Worm (Caenorhabditis elegans) whole organism, early embryonic: ENCODE measurements around the gene lido-6.

ENCODE experiments used
- B0310.2 ChIP-seq: sonication (generic microtip); optimal IDR thresholded peaks from 2 replicates; lab custom pipeline; 2016; ENCODE audit warnings: mild to moderate bottlenecking, missing genetic modification characterization, missing compliant biosample characterization
- ama-1 ChIP-seq: fragments of 150-350 bp; optimal IDR thresholded peaks from 2 replicates; lab custom pipeline; 2014

- TF ChIP-seq B0310.2 (tag; lab: Kevin White, UChicago) (no peak), ama-1 (lab: Kevin White, UChicago) (no peak)
Measured at ce11 chrX:17072088-17072487, 42.9 kb downstream of the lido-6 start, which contains the start of gene C30G4.4.
